Worm (Caenorhabditis elegans) whole organism, L4 larva: Measurements from ENCODE around the gene emb-9.

Experiments
- F49E8.2 ChIP-seq: sonication (generic microtip); optimal IDR thresholded peaks from 2 replicates; lab custom pipeline; 2016; ENCODE audit warnings: missing compliant biosample characterization, mild to moderate bottlenecking, missing genetic modification characterization, borderline replicate concordance
- T26A8.4 ChIP-seq: fragments of 200-800 bp; sonication (Bioruptor generic); IDR thresholded peaks from 2 replicates; pipeline ENCODE4 v1.3.6; 2022; ENCODE audit warnings: missing genetic modification characterization, missing compliant biosample characterization
- aly-2 ChIP-seq: sonication (generic microtip); optimal IDR thresholded peaks from 2 replicates; lab custom pipeline; 2018; ENCODE audit warnings: missing biosample characterization, missing genetic modification characterization
- ama-1 ChIP-seq: fragments of 150-350 bp; optimal IDR thresholded peaks from 2 replicates; lab custom pipeline; 2014; ENCODE audit warnings: inconsistent platforms, mixed read lengths
- daf-8 ChIP-seq: fragments of 200-800 bp; sonication (Bioruptor generic); IDR thresholded peaks from 2 replicates; pipeline ENCODE4 v1.3.6; 2022; ENCODE audit warnings: missing genetic modification characterization, missing compliant biosample characterization
- lsy-2 ChIP-seq, 2 experiments: fragments of 150-350 bp in 1 of 2; sonication (generic microtip) in 1 of 2; optimal IDR thresholded peaks; 2 replicates each; lab custom pipeline; 2014 to 2017; ENCODE audit warnings: missing biosample characterization in 2 of 2, missing genetic modification characterization in 2 of 2
- nhr-11 ChIP-seq: fragments of 150-350 bp; optimal IDR thresholded peaks from 2 replicates; lab custom pipeline; 2014; ENCODE audit warnings: missing biosample characterization, missing genetic modification characterization
- nhr-237 ChIP-seq: sonication (generic microtip); optimal IDR thresholded peaks from 2 replicates; lab custom pipeline; 2017; ENCODE audit warnings: missing biosample characterization, missing genetic modification characterization
- nhr-48 ChIP-seq: sonication (generic microtip); optimal IDR thresholded peaks from 2 replicates; lab custom pipeline; 2016; ENCODE audit warnings: mild to moderate bottlenecking, missing genetic modification characterization, missing compliant biosample characterization
- unc-39 ChIP-seq: sonication (generic microtip); optimal IDR thresholded peaks from 2 replicates; lab custom pipeline; 2017; ENCODE audit warnings: missing biosample characterization, missing genetic modification characterization
- zfp-2 ChIP-seq: sonication (generic microtip); optimal IDR thresholded peaks from 2 replicates; lab custom pipeline; 2016; ENCODE audit warnings: mild to moderate bottlenecking, missing genetic modification characterization, missing compliant biosample characterization

DNA sequence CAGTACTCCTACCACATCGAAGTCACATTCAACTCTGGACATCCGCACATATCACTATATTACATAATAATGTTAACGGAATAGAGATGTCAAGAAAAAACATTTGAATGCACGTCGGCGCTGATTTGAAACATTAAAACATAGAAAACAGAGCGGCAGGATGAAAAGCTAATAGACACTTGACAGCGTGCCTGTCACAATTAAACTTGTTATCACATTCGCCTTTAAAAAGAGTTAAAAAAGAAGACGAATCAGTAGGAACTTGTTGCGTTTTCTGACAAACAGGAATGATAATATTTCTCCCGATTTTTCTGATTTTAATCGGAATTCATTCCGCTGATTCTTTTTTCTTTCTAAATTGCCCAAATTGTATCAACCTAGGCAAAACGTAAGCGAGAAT, 26.6 kb downstream of the emb-9 start:
- TF ChIP-seq ama-1 (no peak), F49E8.2 (no peak), lsy-2 (tag; optimal IDR thresholded peaks at IDR 0.05; lab: Kevin White, UChicago) (no peak), nhr-237 (tag; lab: Kevin White, UChicago) (no peak), aly-2 (tag; lab: Kevin White, UChicago) (no peak), daf-8 (GFP tag; lab: Robert Waterston, UW) (no peak), zfp-2 (no peak), unc-39 (tag; lab: Kevin White, UChicago) (no peak), nhr-48 (tag; lab: Kevin White, UChicago) (no peak), nhr-11 (tag; lab: Kevin White, UChicago) (no peak), T26A8.4 (no peak)
